Worm (Caenorhabditis elegans): Measurements from ENCODE around the gene R06B9.5.

R06B9.5 gene

DNA sequence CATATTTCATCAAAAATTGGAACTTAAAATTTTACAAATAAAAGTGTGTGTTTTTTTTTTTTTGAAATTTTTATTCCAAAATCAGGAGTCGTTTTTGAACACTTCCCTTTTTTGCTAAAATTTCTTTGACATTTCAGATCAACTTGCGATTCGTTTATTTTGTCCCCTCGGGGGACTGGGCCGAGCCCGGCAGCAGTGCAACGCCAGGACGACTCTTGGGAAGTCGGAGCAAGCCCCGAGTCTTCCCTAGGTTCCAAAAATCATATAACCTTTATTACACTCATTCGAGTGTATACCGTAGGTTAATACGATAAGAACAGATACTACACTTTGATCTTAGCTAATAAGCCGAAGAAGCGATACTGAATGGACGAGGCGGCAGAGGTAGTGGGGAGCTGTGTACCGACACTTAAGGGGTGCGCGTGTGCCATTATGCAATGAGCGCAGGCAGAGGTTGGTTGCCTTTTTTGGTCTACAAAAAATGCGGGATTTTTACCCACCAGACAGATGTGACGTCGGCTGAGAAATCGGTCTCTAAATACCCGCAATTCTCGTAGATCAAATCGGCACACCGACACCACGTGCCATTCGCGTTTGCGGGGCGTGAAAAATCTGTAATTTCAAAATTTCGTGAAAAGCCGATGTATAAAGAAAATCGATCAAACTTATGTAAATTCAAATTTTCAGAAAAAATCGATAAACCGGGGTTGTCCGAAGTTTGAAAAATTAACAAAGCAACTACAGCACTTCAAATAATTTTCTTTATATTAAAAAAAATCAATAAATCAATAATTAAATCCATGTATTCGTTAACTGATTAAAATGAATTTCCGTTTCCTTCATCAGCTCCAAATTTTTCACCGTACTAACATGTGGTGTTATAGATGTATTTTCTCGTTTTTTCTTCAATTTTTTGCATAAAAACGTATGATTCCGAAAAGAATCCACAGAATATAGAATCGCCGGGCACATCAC is 18.4 kb upstream of the R06B9.5 start:
- TF ChIP-seq fkh-10 (GFP tag; optimal IDR thresholded peaks at IDR 0.05) (no peak), elt-2 (tag; optimal IDR thresholded peaks at IDR 0.05) (no peak), mef-2 (tag; optimal IDR thresholded peaks at IDR 0.05) (no peak), ztf-4 (tag; optimal IDR thresholded peaks at IDR 0.05) (no peak), nhr-71 (tag; optimal IDR thresholded peaks at IDR 0.05) (no peak), nhr-84 (tag; optimal IDR thresholded peaks at IDR 0.05) (no peak), zag-1 (tag; optimal IDR thresholded peaks at IDR 0.05) (no peak), irx-1 (tag; optimal IDR thresholded peaks at IDR 0.05) (no peak), C04F5.9 (tag; optimal IDR thresholded peaks at IDR 0.05) (no peak), Y116A8C.19 (tag; optimal IDR thresholded peaks at IDR 0.05; ENCODE audit: borderline replicate concordance) (no peak), nhr-76 (tag; optimal IDR thresholded peaks at IDR 0.05) (no peak), mab-9 (GFP tag; IDR thresholded peaks at IDR 0.05) (no peak), egl-13 (tag; optimal IDR thresholded peaks at IDR 0.05) (no peak), F16B12.6 (tag; optimal IDR thresholded peaks at IDR 0.05) (no peak), unc-86 (tag; optimal IDR thresholded peaks at IDR 0.05) (no peak)

DNA sequence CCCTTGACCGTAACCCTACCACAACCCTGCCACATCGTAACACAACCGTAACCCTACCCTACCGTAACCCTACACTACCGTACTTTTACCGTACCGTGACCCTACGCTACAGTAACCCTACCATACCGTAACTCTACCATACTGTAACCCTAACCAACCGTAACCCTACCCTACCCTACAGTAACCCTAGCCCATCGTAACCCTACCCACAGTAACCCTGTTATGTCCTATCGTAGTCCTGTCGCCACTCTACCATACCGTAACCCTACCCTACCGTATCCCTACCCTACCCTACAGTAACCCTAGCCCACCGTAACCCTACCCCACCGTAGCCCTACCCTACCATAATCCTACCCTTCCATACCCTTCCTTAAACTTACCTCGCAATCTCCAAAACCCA is 15.5 kb upstream of the R06B9.5 start:
- TF ChIP-seq zip-4 (GFP tag; optimal IDR thresholded peaks at IDR 0.05) (no peak), vab-15 (tag; optimal IDR thresholded peaks at IDR 0.05) (no peak), zag-1 (tag; optimal IDR thresholded peaks at IDR 0.05) (no peak), nhr-237 (tag; optimal IDR thresholded peaks at IDR 0.05) (no peak), xbp-1 (tag; optimal IDR thresholded peaks at IDR 0.05) (no peak), elt-2 (tag; optimal IDR thresholded peaks at IDR 0.05) (no peak), ceh-88 (GFP tag; IDR thresholded peaks at IDR 0.05) (no peak), aha-1 (tag; optimal IDR thresholded peaks at IDR 0.05) (no peak), sptf-1 (tag; optimal IDR thresholded peaks at IDR 0.05) (no peak), lin-35 (GFP tag; optimal IDR thresholded peaks at IDR 0.05) (no peak), grh-1 (GFP tag; IDR thresholded peaks at IDR 0.05) (no peak), pqm-1 (tag; optimal IDR thresholded peaks at IDR 0.05) (no peak), nhr-77 (tag; optimal IDR thresholded peaks at IDR 0.05) (no peak), hlh-4 (tag; optimal IDR thresholded peaks at IDR 0.05) (no peak), aly-2 (tag; optimal IDR thresholded peaks at IDR 0.05) (no peak), isw-1 (GFP tag; IDR thresholded peaks at IDR 0.05) (no peak), rnt-1 (tag; optimal IDR thresholded peaks at IDR 0.05) (no peak), alr-1 (tag; optimal IDR thresholded peaks at IDR 0.05; ENCODE audit: borderline replicate concordance) (no peak), nhr-85 (tag) (no peak), dsc-1 (tag; optimal IDR thresholded peaks at IDR 0.05) (no peak)

DNA sequence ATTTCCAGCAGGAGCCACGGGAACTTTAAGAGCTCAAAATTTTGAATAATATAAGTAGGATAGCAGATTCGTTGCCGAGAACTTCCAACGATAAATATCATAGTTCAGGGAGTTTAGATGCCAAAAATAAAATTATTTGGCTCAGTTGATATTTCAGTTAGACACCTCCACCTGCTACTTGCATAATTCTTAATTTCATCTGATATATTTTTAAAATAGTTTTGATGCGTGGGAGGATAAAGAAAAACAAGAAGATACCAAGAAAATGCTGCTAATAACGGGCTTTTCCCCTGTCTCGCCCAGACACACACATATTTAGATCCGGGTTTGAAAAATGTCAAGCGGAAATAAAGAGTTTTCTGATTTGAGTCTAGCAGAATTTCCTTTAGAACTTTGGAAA is 14.9 kb upstream of the R06B9.5 start, which contains the start of gene sre-46:
sre-46 (minus strand) TSS at position 101 of the 400 bp plus-strand sequence.
- no peak for TF ChIP-seq pqm-1 (tag; optimal IDR thresholded peaks at IDR 0.05)
- TF ChIP-seq swsn-7 (tag; optimal IDR thresholded peaks at IDR 0.05) = no peak
- no peak for TF ChIP-seq fos-1 (tag; optimal IDR thresholded peaks at IDR 0.05)
- no peak for TF ChIP-seq sox-4 (tag; optimal IDR thresholded peaks at IDR 0.05)
- no peak for TF ChIP-seq mab-9 (GFP tag; IDR thresholded peaks at IDR 0.05)
- no peak for TF ChIP-seq nhr-28 (tag; optimal IDR thresholded peaks at IDR 0.05)
- TF ChIP-seq hlh-4 (tag; optimal IDR thresholded peaks at IDR 0.05) = no peak
- TF ChIP-seq nhr-20 (tag; optimal IDR thresholded peaks at IDR 0.05) = no peak
- TF ChIP-seq fkh-10 (GFP tag; optimal IDR thresholded peaks at IDR 0.05) = no peak
- no peak for TF ChIP-seq dsc-1 (tag; optimal IDR thresholded peaks at IDR 0.05)
- no peak for TF ChIP-seq jun-1 (tag; optimal IDR thresholded peaks at IDR 0.05)
- TF ChIP-seq vab-15 (tag; optimal IDR thresholded peaks at IDR 0.05) = no peak
- no peak for TF ChIP-seq ama-1 (optimal IDR thresholded peaks at IDR 0.05)
- TF ChIP-seq mep-1 (tag; optimal IDR thresholded peaks at IDR 0.05) = no peak
- TF ChIP-seq blmp-1 (tag; optimal IDR thresholded peaks at IDR 0.05) = no peak
- no peak for TF ChIP-seq ceh-82 (tag; optimal IDR thresholded peaks at IDR 0.05)
- no peak for TF ChIP-seq fkh-4 (tag; optimal IDR thresholded peaks at IDR 0.05; ENCODE audit: borderline replicate concordance)

Measured in whole organism, L1 larva.